Worm (Caenorhabditis elegans): ENCODE measurements around the gene T20G5.8.

The T20G5.8 gene

ce11 chrIII:10199052-10199451 is at the start of gene T20G5.8:
TSS of gene T20G5.8 (plus strand) at chrIII:10199352.
- TF ChIP-seq unc-62 (GFP tag; optimal IDR thresholded peaks at IDR 0.05): no peak

ce11 chrIII:10149910-10150309 is 49.2 kb upstream of the T20G5.8 start:
- TF ChIP-seq unc-62 (GFP tag; optimal IDR thresholded peaks at IDR 0.05): no peak

- no peak for TF ChIP-seq unc-62 (GFP tag; optimal IDR thresholded peaks at IDR 0.05)
These were observed 48.4 kb upstream of the T20G5.8 start for ce11 chrIII:10150710-10151109.

- no peak for TF ChIP-seq unc-62 (GFP tag; optimal IDR thresholded peaks at IDR 0.05)
These were observed 47.4 kb upstream of the T20G5.8 start for ce11 chrIII:10151719-10152118.

ce11 chrIII:10152495-10152894 is 46.7 kb upstream of the T20G5.8 start, which contains the start of gene nac-3:
TSS of gene nac-3 (plus strand) at chrIII:10152795.
- no peak for TF ChIP-seq unc-62 (GFP tag; optimal IDR thresholded peaks at IDR 0.05)

- no peak for TF ChIP-seq unc-62 (GFP tag; optimal IDR thresholded peaks at IDR 0.05)
These were observed 46.1 kb upstream of the T20G5.8 start for ce11 chrIII:10153003-10153402.

ce11 chrIII:10154993-10155392 is 44.2 kb upstream of the T20G5.8 start:
- no peak for TF ChIP-seq unc-62 (GFP tag; optimal IDR thresholded peaks at IDR 0.05)

- TF ChIP-seq unc-62 (GFP tag; optimal IDR thresholded peaks at IDR 0.05): no peak
These were observed 42.9 kb upstream of the T20G5.8 start for ce11 chrIII:10156269-10156668.

- no peak for TF ChIP-seq unc-62 (GFP tag; optimal IDR thresholded peaks at IDR 0.05)
These were observed 38.8 kb upstream of the T20G5.8 start, which contains the start of the genes K08E5.5 and mua-3 for ce11 chrIII:10160385-10160784. TSS of gene K08E5.5 (minus strand) at chrIII:10160485. TSS of gene mua-3 (plus strand) at chrIII:10160697.

- no peak for TF ChIP-seq unc-62 (GFP tag; optimal IDR thresholded peaks at IDR 0.05)
These were observed 28.9 kb upstream of the T20G5.8 start for ce11 chrIII:10170265-10170664.

- no peak for TF ChIP-seq unc-62 (GFP tag; optimal IDR thresholded peaks at IDR 0.05)
These were observed 21.1 kb upstream of the T20G5.8 start for ce11 chrIII:10178023-10178422.

- no peak for TF ChIP-seq unc-62 (GFP tag; optimal IDR thresholded peaks at IDR 0.05)
These were observed 20.6 kb upstream of the T20G5.8 start for ce11 chrIII:10178552-10178951.

ce11 chrIII:10179444-10179843 is 19.7 kb upstream of the T20G5.8 start:
- TF ChIP-seq unc-62 (GFP tag; optimal IDR thresholded peaks at IDR 0.05): no peak

- no peak for TF ChIP-seq unc-62 (GFP tag; optimal IDR thresholded peaks at IDR 0.05)
These were observed 17.3 kb upstream of the T20G5.8 start for ce11 chrIII:10181868-10182267.

- no peak for TF ChIP-seq unc-62 (GFP tag; optimal IDR thresholded peaks at IDR 0.05)
These were observed 13.0 kb upstream of the T20G5.8 start, which contains the start of gene unc-47 for ce11 chrIII:10186160-10186559. TSS of gene unc-47 (minus strand) at chrIII:10186260.

ce11 chrIII:10187840-10188239 is 11.3 kb upstream of the T20G5.8 start:
- TF ChIP-seq unc-62 (GFP tag; optimal IDR thresholded peaks at IDR 0.05): no peak

ce11 chrIII:10188912-10189311 is 10.2 kb upstream of the T20G5.8 start, which contains the start of gene epac-1:
TSS of gene epac-1 (plus strand) at chrIII:10189212.
- no peak for TF ChIP-seq unc-62 (GFP tag; optimal IDR thresholded peaks at IDR 0.05)

- no peak for TF ChIP-seq unc-62 (GFP tag; optimal IDR thresholded peaks at IDR 0.05)
These were observed 4.6 kb upstream of the T20G5.8 start for ce11 chrIII:10194569-10194968.
